Fruit fly (Drosophila melanogaster): ENCODE results near the gene Kdm3.

- TF ChIP-seq ttk (optimal IDR thresholded peaks at IDR 0.05): no peak
- no peak for TF ChIP-seq psq (optimal IDR thresholded peaks at IDR 0.05)
These were observed 19.1 kb upstream of the Kdm3 start for dm6 chr3R:9496748-9497147.
